Fruit fly (Drosophila melanogaster): ENCODE data around the gene CG15695.

CG15695 gene

DNA sequence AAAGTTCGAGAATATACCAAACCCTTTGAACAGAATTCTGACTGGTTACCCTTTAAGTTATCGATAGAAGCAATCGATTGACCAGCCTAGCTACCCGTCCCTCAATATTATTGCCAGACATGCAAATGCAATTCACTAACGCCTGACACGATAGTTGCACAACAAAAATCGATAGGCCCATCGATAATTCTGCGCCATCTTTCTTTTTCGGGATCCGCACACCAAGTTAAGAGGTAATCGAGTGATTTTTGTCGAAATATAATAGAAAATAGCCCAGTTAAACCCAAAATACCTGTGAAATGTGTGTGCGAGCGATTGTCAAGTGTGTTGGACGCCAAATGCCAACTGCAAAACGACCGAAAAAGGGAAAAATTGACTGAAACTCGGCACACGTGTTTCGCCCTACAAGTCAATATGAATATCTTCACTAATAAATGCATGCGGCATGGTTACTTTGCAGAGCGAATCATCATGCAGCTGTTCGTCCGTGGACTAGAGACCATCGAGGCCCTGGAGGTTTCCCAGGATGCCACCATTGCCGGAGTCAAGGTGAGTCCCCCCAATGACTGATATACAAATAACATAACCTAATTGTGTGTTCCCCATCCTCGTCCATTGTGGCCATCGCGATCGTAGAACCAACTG is 8.6 kb downstream of the CG15695 start, which contains the start of gene RpS30 (continued):
- no peak for TF ChIP-seq luna (GFP tag; optimal IDR thresholded peaks at IDR 0.05)
- TF ChIP-seq ara (GFP tag; IDR thresholded peaks at IDR 0.05), result no peak
- TF ChIP-seq seq (GFP tag; IDR thresholded peaks at IDR 0.05), result no peak
- TF ChIP-seq CG42726 (GFP tag; IDR thresholded peaks at IDR 0.05; ENCODE audit: partially characterized antibody), result peak; percentile 97
- TF ChIP-seq fd96Cb (tag; optimal IDR thresholded peaks at IDR 0.05), result no peak
- no peak for TF ChIP-seq B-H1 (GFP tag; IDR thresholded peaks at IDR 0.05)
- no peak for TF ChIP-seq fd64A (GFP tag; optimal IDR thresholded peaks at IDR 0.05)
- TF ChIP-seq otp (GFP tag; IDR thresholded peaks at IDR 0.05), result no peak
- TF ChIP-seq az2 (GFP tag; optimal IDR thresholded peaks at IDR 0.05), result no peak
- no peak for TF ChIP-seq Atf3 (GFP tag; optimal IDR thresholded peaks at IDR 0.05)
- TF ChIP-seq YL-1 (GFP tag; optimal IDR thresholded peaks at IDR 0.05), result peak; percentile 97
- TF ChIP-seq CG17912 (GFP tag; optimal IDR thresholded peaks at IDR 0.05), result no peak
- TF ChIP-seq CG12659 (GFP tag; optimal IDR thresholded peaks at IDR 0.05), result peak; percentile 91
- no peak for TF ChIP-seq tin (GFP tag; optimal IDR thresholded peaks at IDR 0.05)
- TF ChIP-seq CG7556 (GFP tag; optimal IDR thresholded peaks at IDR 0.05), result no peak
- no peak for TF ChIP-seq h (optimal IDR thresholded peaks at IDR 0.05)
- no peak for TF ChIP-seq sens-2 (GFP tag; IDR thresholded peaks at IDR 0.05)
- no peak for TF ChIP-seq gce (GFP tag; IDR thresholded peaks at IDR 0.05)
- peak; percentile 42; the same call in 2 of the 3 replicates for TF ChIP-seq ci (GFP tag; IDR thresholded peaks at IDR 0.05)
- TF ChIP-seq bigmax (GFP tag; optimal IDR thresholded peaks at IDR 0.05), result peak; percentile 85
- no peak for TF ChIP-seq shn (GFP tag; optimal IDR thresholded peaks at IDR 0.05)
- TF ChIP-seq C15 (GFP tag; IDR thresholded peaks at IDR 0.05), result no peak
- no peak for TF ChIP-seq CG12155 (GFP tag; optimal IDR thresholded peaks at IDR 0.05)
- no peak for TF ChIP-seq dmrt99B (tag; optimal IDR thresholded peaks at IDR 0.05)
- TF ChIP-seq CG12299 (tag; optimal IDR thresholded peaks at IDR 0.05), result no peak
- TF ChIP-seq tup (GFP tag; optimal IDR thresholded peaks at IDR 0.05), result no peak
- TF ChIP-seq CG2116 (GFP tag; optimal IDR thresholded peaks at IDR 0.05), result peak; percentile 95
- TF ChIP-seq CG33557 (GFP tag; optimal IDR thresholded peaks at IDR 0.05), result peak; percentile 21
- no peak for TF ChIP-seq cad (GFP tag; optimal IDR thresholded peaks at IDR 0.05)
- peak; percentile 11 for TF ChIP-seq CG13296 (GFP tag; optimal IDR thresholded peaks at IDR 0.05)
- no peak for TF ChIP-seq Aef1 (GFP tag; IDR thresholded peaks at IDR 0.05)
- TF ChIP-seq Sry-β (GFP tag; optimal IDR thresholded peaks at IDR 0.05), result no peak
- TF ChIP-seq yki (optimal IDR thresholded peaks at IDR 0.05), result no peak
- peak; percentile 47; the same call in 1 of the 2 replicates for TF ChIP-seq chm (GFP tag; IDR thresholded peaks at IDR 0.05)
- peak; percentile 58 for TF ChIP-seq lab (GFP tag; optimal IDR thresholded peaks at IDR 0.05)
- peak; percentile 55 for TF ChIP-seq PHDP (tag; optimal IDR thresholded peaks at IDR 0.05)
- peak; percentile 44 for TF ChIP-seq CG15696 (tag; optimal IDR thresholded peaks at IDR 0.05)
- TF ChIP-seq sob (GFP tag; IDR thresholded peaks at IDR 0.05), result peak; percentile 69
- no peak for TF ChIP-seq CG2199 (GFP tag; IDR thresholded peaks at IDR 0.05)
- no peak for TF ChIP-seq CG18476 (GFP tag; optimal IDR thresholded peaks at IDR 0.05)
- TF ChIP-seq wor (GFP tag; IDR thresholded peaks at IDR 0.05), result no peak
- no peak for TF ChIP-seq CG10543 (GFP tag; optimal IDR thresholded peaks at IDR 0.05)
- TF ChIP-seq BEAF-32 (GFP tag; optimal IDR thresholded peaks at IDR 0.05), result peak; percentile 98
- no peak for TF ChIP-seq CG11247 (GFP tag; IDR thresholded peaks at IDR 0.05)
- peak; percentile 26 for TF ChIP-seq salm (tag; optimal IDR thresholded peaks at IDR 0.05)
- TF ChIP-seq maf-S (GFP tag; optimal IDR thresholded peaks at IDR 0.05), result peak; percentile 14
- TF ChIP-seq btn (GFP tag; optimal IDR thresholded peaks at IDR 0.05), result no peak
- peak; percentile 35 for TF ChIP-seq Jarid2 (GFP tag; optimal IDR thresholded peaks at IDR 0.05)
- no peak for TF ChIP-seq Adf1 (GFP tag; IDR thresholded peaks at IDR 0.05)
- no peak for TF ChIP-seq oc (tag; optimal IDR thresholded peaks at IDR 0.05)
- TF ChIP-seq CG31388 (GFP tag; optimal IDR thresholded peaks at IDR 0.05), result no peak
- peak; percentile 69 for TF ChIP-seq vfl (GFP tag; optimal IDR thresholded peaks at IDR 0.05)
